Worm (Caenorhabditis elegans): Measurements from ENCODE around the gene agmo-1.

DNA sequence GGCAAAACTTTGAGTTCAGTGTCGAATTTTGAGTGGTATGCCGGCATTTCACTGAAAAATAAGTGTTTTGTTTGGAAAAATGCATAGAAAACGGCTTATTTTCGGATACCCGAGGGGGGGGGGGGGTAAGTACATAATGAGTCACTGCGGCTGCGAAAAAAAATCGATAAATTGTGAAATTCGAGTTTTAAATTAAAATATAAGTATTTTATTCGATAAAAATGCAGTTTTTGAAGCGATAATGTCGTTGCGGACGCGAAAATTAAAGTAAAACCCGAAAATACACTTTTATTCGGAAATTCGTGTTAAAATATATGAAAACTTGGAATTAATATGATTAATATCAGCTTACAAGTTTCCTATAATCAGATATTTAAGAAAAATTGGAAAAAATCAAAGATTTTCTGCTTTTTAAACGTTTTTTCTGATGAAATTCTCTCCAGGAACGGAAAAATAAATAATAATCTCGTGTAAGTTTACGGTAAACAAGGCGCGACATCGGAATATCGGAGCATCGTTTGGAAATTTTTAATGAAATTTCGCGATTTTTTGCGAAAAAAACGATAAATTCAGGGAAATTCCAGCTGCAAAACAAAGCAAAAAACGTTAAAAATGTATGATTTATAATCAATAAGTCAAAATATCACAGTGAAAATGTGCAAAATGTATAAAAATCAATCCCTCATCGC, 19.8 kb upstream of the agmo-1 start, which contains the start of gene arx-5:
- TF ChIP-seq nhr-76 (tag; optimal IDR thresholded peaks at IDR 0.05), result no peak
- no peak for TF ChIP-seq unc-62 (GFP tag; optimal IDR thresholded peaks at IDR 0.05)
- TF ChIP-seq unc-39 (tag; optimal IDR thresholded peaks at IDR 0.05), result no peak
